Worm (Caenorhabditis elegans) whole organism, mixed stage, embryonic: ENCODE data around the gene pgl-2.

Experiments used
- hlh-1 ChIP-seq: fragments of 150-350 bp; optimal IDR thresholded peaks from 2 replicates; lab custom pipeline; 2014; ENCODE audit warnings: missing biosample characterization, missing genetic modification reagents, missing genetic modification characterization
- nhr-76 ChIP-seq: sonication (generic microtip); optimal IDR thresholded peaks from 2 replicates; lab custom pipeline; 2017; ENCODE audit warnings: missing biosample characterization, missing genetic modification characterization
- pha-4 ChIP-seq: fragments of 150-350 bp; optimal IDR thresholded peaks from 2 replicates; lab custom pipeline; 2018; ENCODE audit warnings: missing biosample characterization, missing genetic modification reagents, missing genetic modification characterization
- snpc-4 ChIP-seq: fragments of 150-350 bp; optimal IDR thresholded peaks from 2 replicates; lab custom pipeline; 2014; ENCODE audit warnings: missing biosample characterization, missing genetic modification characterization
- unc-62 ChIP-seq: fragments of 150-350 bp; optimal IDR thresholded peaks from 2 replicates; lab custom pipeline; 2014; ENCODE audit warnings: missing biosample characterization, missing genetic modification reagents, missing genetic modification characterization
- ztf-11 ChIP-seq: fragments of 150-350 bp; optimal IDR thresholded peaks from 2 replicates; lab custom pipeline; 2014; ENCODE audit warnings: missing biosample characterization, missing genetic modification characterization

DNA sequence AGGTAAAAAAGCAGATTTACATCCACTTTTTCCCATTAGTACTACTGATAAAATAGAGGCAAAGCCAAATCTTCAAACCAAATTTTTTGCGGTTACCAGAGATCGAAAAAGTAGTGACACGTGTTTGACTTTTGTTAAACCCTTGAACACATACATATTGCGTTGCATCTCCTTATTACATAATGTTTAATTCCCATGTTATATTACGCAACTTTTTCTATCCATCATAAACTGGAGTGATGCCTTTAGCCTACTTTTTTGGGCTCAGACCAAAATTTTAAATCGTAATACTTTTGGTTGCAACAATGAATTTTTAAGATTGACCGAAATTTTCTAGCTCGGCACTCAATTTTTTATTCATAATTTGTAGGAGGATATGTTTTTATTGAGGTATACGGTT lies 53.3 kb downstream of the pgl-2 start:
- no peak for TF ChIP-seq hlh-1
- no peak for TF ChIP-seq unc-62
- no peak for TF ChIP-seq nhr-76 (tag; lab: Kevin White, UChicago)
- TF ChIP-seq pha-4 (tag; lab: Kevin White, UChicago) = no peak
- no peak for TF ChIP-seq snpc-4 (tag; lab: Kevin White, UChicago)
- no peak for TF ChIP-seq ztf-11 (tag; lab: Kevin White, UChicago)
